Fruit fly (Drosophila melanogaster) S2 (cell line): ENCODE measurements around the gene Gcn2.

ENCODE experiments used
- CG8478 ChIP-seq: fragments of >200 bp; optimal IDR thresholded peaks from 2 replicates; lab custom pipeline; 2018
- CTCF ChIP-seq, 2 experiments: fragments of >200 bp; optimal IDR thresholded peaks; 2 replicates each; lab custom pipeline; 2018

dm6 chr3R:31439986-31440385 is 44.5 kb downstream of the Gcn2 start:
- TF ChIP-seq CG8478 (lab: Kevin White, UChicago) (no peak), CTCF (optimal IDR thresholded peaks at IDR 0.05; lab: Kevin White, UChicago) (no peak)
